Worm (Caenorhabditis elegans) whole organism, late embryonic: ENCODE data around the gene talp-3.

Experiments
- C08G9.2 ChIP-seq: sonication (generic microtip); optimal IDR thresholded peaks from 2 replicates; lab custom pipeline; 2016; ENCODE audit warnings: mild to moderate bottlenecking, missing genetic modification characterization, moderate library complexity, missing compliant biosample characterization
- K02D7.2 ChIP-seq: sonication (generic microtip); optimal IDR thresholded peaks from 2 replicates; lab custom pipeline; 2017; ENCODE audit warnings: mild to moderate bottlenecking, missing genetic modification characterization, missing compliant biosample characterization
- T23F11.4 ChIP-seq: fragments of 200-800 bp; sonication (Bioruptor generic); optimal IDR thresholded peaks from 2 replicates; lab custom pipeline; 2018; ENCODE audit warnings: mild to moderate bottlenecking, missing genetic modification characterization, missing compliant biosample characterization
- ceh-14 ChIP-seq: sonication (generic microtip); optimal IDR thresholded peaks from 2 replicates; lab custom pipeline; 2016; ENCODE audit warnings: missing genotype, missing genetic modification characterization, missing compliant biosample characterization
- ceh-18 ChIP-seq: sonication (generic microtip); optimal IDR thresholded peaks from 2 replicates; lab custom pipeline; 2016; ENCODE audit warnings: missing genetic modification characterization, missing compliant biosample characterization
- ceh-30 ChIP-seq: fragments of 150-350 bp; optimal IDR thresholded peaks from 2 replicates; lab custom pipeline; 2014; ENCODE audit warnings: missing biosample characterization, missing genetic modification characterization
- ceh-31 ChIP-seq: sonication (generic microtip); optimal IDR thresholded peaks from 2 replicates; lab custom pipeline; 2016; ENCODE audit warnings: missing genetic modification characterization, missing compliant biosample characterization
- ceh-34 ChIP-seq: sonication (generic microtip); optimal IDR thresholded peaks from 2 replicates; lab custom pipeline; 2016; ENCODE audit warnings: mild to moderate bottlenecking, missing genetic modification characterization, missing compliant biosample characterization
- ceh-48 ChIP-seq: sonication (generic microtip); optimal IDR thresholded peaks from 2 replicates; lab custom pipeline; 2016; ENCODE audit warnings: missing genetic modification characterization, inconsistent platforms, missing compliant biosample characterization
- ceh-6 ChIP-seq: fragments of 200-800 bp; sonication (Bioruptor generic); optimal IDR thresholded peaks from 2 replicates; lab custom pipeline; 2018; ENCODE audit warnings: mild to moderate bottlenecking, missing genetic modification characterization, missing compliant biosample characterization
- ceh-9 ChIP-seq: sonication (generic microtip); optimal IDR thresholded peaks from 2 replicates; lab custom pipeline; 2016; ENCODE audit warnings: mild to moderate bottlenecking, missing genetic modification characterization, inconsistent platforms, missing compliant biosample characterization
- dve-1 ChIP-seq: sonication (generic microtip); optimal IDR thresholded peaks from 2 replicates; lab custom pipeline; 2017; ENCODE audit warnings: antibody characterized with exemption, mild to moderate bottlenecking, missing genetic modification characterization, missing compliant biosample characterization
- elt-2 ChIP-seq: sonication (generic microtip); optimal IDR thresholded peaks from 2 replicates; lab custom pipeline; 2016; ENCODE audit warnings: missing genetic modification reagents, missing genetic modification characterization, missing compliant biosample characterization
- eyg-1 ChIP-seq: sonication (generic microtip); optimal IDR thresholded peaks from 2 replicates; lab custom pipeline; 2016; ENCODE audit warnings: missing genotype, missing genetic modification characterization, missing compliant biosample characterization
- fax-1 ChIP-seq: sonication (generic microtip); optimal IDR thresholded peaks from 2 replicates; lab custom pipeline; 2016; ENCODE audit warnings: missing genotype, missing genetic modification characterization, missing compliant biosample characterization
- fkh-10 ChIP-seq: fragments of 150-350 bp; optimal IDR thresholded peaks from 2 replicates; lab custom pipeline; 2014; ENCODE audit warnings: missing biosample characterization, missing genetic modification reagents, missing genetic modification characterization
- fkh-6 ChIP-seq: sonication (generic microtip); optimal IDR thresholded peaks from 2 replicates; lab custom pipeline; 2016; ENCODE audit warnings: missing genetic modification characterization, missing compliant biosample characterization
- hlh-30 ChIP-seq: sonication (generic microtip); optimal IDR thresholded peaks from 2 replicates; lab custom pipeline; 2017; ENCODE audit warnings: antibody characterized with exemption, missing genetic modification characterization, missing compliant biosample characterization; ENCODE audit not compliant: insufficient read depth
- hlh-8 ChIP-seq: sonication (generic microtip); optimal IDR thresholded peaks from 2 replicates; lab custom pipeline; 2016; ENCODE audit warnings: missing genotype, missing genetic modification characterization, missing compliant biosample characterization
- mec-3 ChIP-seq: sonication (generic microtip); optimal IDR thresholded peaks from 2 replicates; lab custom pipeline; 2016; ENCODE audit warnings: borderline replicate concordance, missing genetic modification characterization, missing compliant biosample characterization
- nfya-1 ChIP-seq: sonication (generic microtip); optimal IDR thresholded peaks from 2 replicates; lab custom pipeline; 2017; ENCODE audit warnings: missing genetic modification characterization, mild to moderate bottlenecking, missing compliant biosample characterization, antibody characterized with exemption, moderate library complexity
- nhr-11 ChIP-seq: fragments of 150-350 bp; optimal IDR thresholded peaks from 2 replicates; lab custom pipeline; 2014; ENCODE audit warnings: missing biosample characterization, missing genetic modification characterization
- npax-4 ChIP-seq: sonication (generic microtip); optimal IDR thresholded peaks from 2 replicates; lab custom pipeline; 2016; ENCODE audit warnings: missing genetic modification characterization, missing compliant biosample characterization
- pag-3 ChIP-seq: sonication (generic microtip); optimal IDR thresholded peaks from 2 replicates; lab custom pipeline; 2016; ENCODE audit warnings: missing compliant biosample characterization, missing genetic modification characterization, borderline replicate concordance
- pax-1 ChIP-seq: fragments of 150-350 bp; optimal IDR thresholded peaks from 2 replicates; lab custom pipeline; 2014; ENCODE audit warnings: missing biosample characterization, missing genetic modification characterization
- pha-2 ChIP-seq: sonication (generic microtip); optimal IDR thresholded peaks from 2 replicates; lab custom pipeline; 2017; ENCODE audit warnings: mild to moderate bottlenecking, missing genetic modification characterization, missing compliant biosample characterization
- pqm-1 ChIP-seq: sonication (generic microtip); optimal IDR thresholded peaks from 2 replicates; lab custom pipeline; 2016; ENCODE audit warnings: missing genetic modification characterization, missing compliant biosample characterization
- pros-1 ChIP-seq: fragments of 150-350 bp; optimal IDR thresholded peaks from 2 replicates; lab custom pipeline; 2014; ENCODE audit warnings: missing biosample characterization, missing genetic modification reagents, missing genetic modification characterization
- ref-2 ChIP-seq: sonication (generic microtip); optimal IDR thresholded peaks from 2 replicates; lab custom pipeline; 2016; ENCODE audit warnings: missing genetic modification characterization, missing compliant biosample characterization
- rnt-1 ChIP-seq: sonication (generic microtip); optimal IDR thresholded peaks from 2 replicates; lab custom pipeline; 2016; ENCODE audit warnings: missing genetic modification characterization, missing compliant biosample characterization
- sox-2 ChIP-seq: fragments of 200-800 bp; sonication (Bioruptor generic); IDR thresholded peaks from 2 replicates; pipeline ENCODE4 v1.3.6; 2022; ENCODE audit warnings: missing genetic modification reagents, missing genetic modification characterization, missing compliant biosample characterization
- sox-4 ChIP-seq: sonication (generic microtip); optimal IDR thresholded peaks from 2 replicates; lab custom pipeline; 2017; ENCODE audit warnings: mild to moderate bottlenecking, missing genetic modification characterization, inconsistent platforms, missing compliant biosample characterization
- tbx-2 ChIP-seq: sonication (generic microtip); optimal IDR thresholded peaks from 2 replicates; lab custom pipeline; 2016; ENCODE audit warnings: missing genetic modification characterization, missing compliant biosample characterization
- ttx-3 ChIP-seq: sonication (generic microtip); optimal IDR thresholded peaks from 2 replicates; lab custom pipeline; 2016; ENCODE audit warnings: missing genetic modification reagents, missing genetic modification characterization, missing compliant biosample characterization
- unc-86 ChIP-seq: sonication (generic microtip); optimal IDR thresholded peaks from 2 replicates; lab custom pipeline; 2016; ENCODE audit warnings: missing genetic modification characterization, missing compliant biosample characterization
- ztf-16 ChIP-seq: sonication (generic microtip); optimal IDR thresholded peaks from 2 replicates; lab custom pipeline; 2017; ENCODE audit warnings: missing genetic modification characterization, missing compliant biosample characterization

talp-3 gene

ce11 chrIV:14605143-14605542, 48.0 kb downstream of the talp-3 start:
- peak; percentile 41 for TF ChIP-seq ceh-34 (tag; lab: Kevin White, UChicago)
- peak; percentile 24 for TF ChIP-seq nfya-1 (tag; lab: Kevin White, UChicago)
- TF ChIP-seq ztf-16 (tag; lab: Kevin White, UChicago), result no peak
- TF ChIP-seq K02D7.2 (tag; lab: Kevin White, UChicago), result no peak
- TF ChIP-seq T23F11.4, result no peak
- peak; percentile 0 for TF ChIP-seq tbx-2
- TF ChIP-seq fkh-6 (tag; lab: Kevin White, UChicago), result no peak

ce11 chrIV:14603022-14603421, 50.2 kb downstream of the talp-3 start:
- no peak for TF ChIP-seq nhr-11
- no peak for TF ChIP-seq pros-1 (tag; lab: Kevin White, UChicago)
- no peak for TF ChIP-seq ceh-14 (tag; lab: Kevin White, UChicago)
- no peak for TF ChIP-seq sox-2 (GFP tag; lab: Robert Waterston, UW)
- no peak for TF ChIP-seq ttx-3
- TF ChIP-seq unc-86 (tag; lab: Kevin White, UChicago), result no peak
- TF ChIP-seq ref-2 (tag; lab: Kevin White, UChicago), result no peak
- no peak for TF ChIP-seq mec-3 (tag; lab: Kevin White, UChicago)
- no peak for TF ChIP-seq eyg-1 (tag; lab: Kevin White, UChicago)
- TF ChIP-seq fkh-10 (GFP tag; lab: Kevin White, UChicago), result no peak
- TF ChIP-seq hlh-8, result no peak
- no peak for TF ChIP-seq pha-2 (tag; lab: Kevin White, UChicago)
- no peak for TF ChIP-seq ceh-18 (tag; lab: Kevin White, UChicago)
- TF ChIP-seq npax-4 (tag; lab: Kevin White, UChicago), result no peak
- TF ChIP-seq ceh-48 (tag; lab: Kevin White, UChicago), result no peak
- TF ChIP-seq ceh-9 (tag; lab: Kevin White, UChicago), result no peak
- TF ChIP-seq pag-3 (tag; lab: Kevin White, UChicago), result no peak
- no peak for TF ChIP-seq pax-1 (tag; lab: Kevin White, UChicago)
- TF ChIP-seq C08G9.2, result no peak
- no peak for TF ChIP-seq ceh-6 (GFP tag; lab: Kevin White, UChicago)

- TF ChIP-seq unc-86 (tag; lab: Kevin White, UChicago), result no peak
- TF ChIP-seq hlh-30 (tag; lab: Kevin White, UChicago), result no peak
- TF ChIP-seq rnt-1 (tag; lab: Kevin White, UChicago), result no peak
- no peak for TF ChIP-seq ceh-31 (tag; lab: Kevin White, UChicago)
- no peak for TF ChIP-seq ceh-30 (tag; lab: Kevin White, UChicago)
- no peak for TF ChIP-seq fkh-6 (tag; lab: Kevin White, UChicago)
- TF ChIP-seq fax-1 (tag; lab: Kevin White, UChicago), result no peak
- TF ChIP-seq C08G9.2, result no peak
- TF ChIP-seq sox-4 (tag; lab: Kevin White, UChicago), result no peak
- TF ChIP-seq, all 69 proteins: peak for 0
Measured at ce11 chrIV:14599321-14599720, 53.9 kb downstream of the talp-3 start.

- TF ChIP-seq ceh-48 (tag; lab: Kevin White, UChicago) (no peak), dve-1 (peak; percentile 48), nfya-1 (tag; lab: Kevin White, UChicago) (peak; percentile 41), pqm-1 (tag; lab: Kevin White, UChicago) (peak; percentile 94), elt-2 (tag; lab: Kevin White, UChicago) (peak; percentile 95)
- TF ChIP-seq, all 69 proteins: peak for 4
Measured at ce11 chrIV:14594249-14594648, 58.9 kb downstream of the talp-3 start.
